Fruit fly (Drosophila melanogaster) whole organism, wandering third instar larva: ENCODE results near the gene SPH93.
A peak's percentile ranks its signal among the peaks of the same experiment; 100 is the strongest.

Source experiments
- Abd-B ChIP-seq: fragments of >200 bp; optimal IDR thresholded peaks from 2 replicates; lab custom pipeline; 2017; ENCODE audit warnings: missing biosample characterization, missing genetic modification characterization
- CG32264 ChIP-seq: fragments of 200-800 bp; sonication (Bioruptor generic); optimal IDR thresholded peaks from 2 replicates; lab custom pipeline; 2016; ENCODE audit warnings: missing biosample characterization, missing genetic modification characterization
- CG9705 ChIP-seq: fragments of 200-800 bp; sonication (Bioruptor generic); optimal IDR thresholded peaks from 2 replicates; lab custom pipeline; 2018; ENCODE audit warnings: missing biosample characterization, mild to moderate bottlenecking, missing genetic modification characterization
- CrebA ChIP-seq: fragments of 200-800 bp; sonication (Bioruptor generic); optimal IDR thresholded peaks from 2 replicates; lab custom pipeline; 2016; ENCODE audit warnings: missing biosample characterization, mild to moderate bottlenecking, missing genetic modification characterization, borderline replicate concordance
- Dfd ChIP-seq: fragments of >200 bp; optimal IDR thresholded peaks from 2 replicates; lab custom pipeline; 2017; ENCODE audit warnings: missing biosample characterization, missing genetic modification characterization
- Dif ChIP-seq: fragments of 200-275, 200-300 bp; sonication (Bioruptor generic); optimal IDR thresholded peaks from 2 replicates; lab custom pipeline; 2018; ENCODE audit warnings: missing biosample characterization, missing genetic modification characterization; ENCODE audit not compliant: partially characterized antibody
- GATAd ChIP-seq: sonication (Bioruptor generic); optimal IDR thresholded peaks from 2 replicates; lab custom pipeline; 2016; ENCODE audit warnings: missing biosample characterization, missing genetic modification characterization
- HLH106 ChIP-seq: fragments of 200-800 bp; optimal IDR thresholded peaks from 3 replicates; lab custom pipeline; 2019; ENCODE audit warnings: missing biosample characterization, mild to moderate bottlenecking, missing genetic modification characterization, moderate library complexity
- Hnf4 ChIP-seq: fragments of 200-800 bp; sonication (Bioruptor generic); optimal IDR thresholded peaks from 2 replicates; lab custom pipeline; 2016; ENCODE audit warnings: missing biosample characterization, mild to moderate bottlenecking, missing genetic modification characterization
- Hr78 ChIP-seq: fragments of >200 bp; optimal IDR thresholded peaks from 2 replicates; lab custom pipeline; 2017; ENCODE audit warnings: missing biosample characterization, missing genetic modification characterization
- Hr83 ChIP-seq: fragments of 200-300 bp; sonication (Bioruptor generic); optimal IDR thresholded peaks from 2 replicates; lab custom pipeline; 2016; ENCODE audit warnings: missing biosample characterization, mild to moderate bottlenecking, missing genetic modification characterization, moderate library complexity; ENCODE audit not compliant: poor library complexity, severe bottlenecking
- Jra ChIP-seq: sonication (Bioruptor generic); optimal IDR thresholded peaks from 2 replicates; lab custom pipeline; 2016; ENCODE audit warnings: missing biosample characterization, missing genetic modification characterization
- Mio ChIP-seq: sonication (Bioruptor generic); optimal IDR thresholded peaks from 2 replicates; lab custom pipeline; 2016; ENCODE audit warnings: missing biosample characterization, missing genetic modification characterization
- Myc ChIP-seq: fragments of >200 bp; optimal IDR thresholded peaks from 2 replicates; lab custom pipeline; 2017
- N ChIP-seq: fragments of >200 bp; optimal IDR thresholded peaks from 2 replicates; lab custom pipeline; 2018; ENCODE audit warnings: missing biosample characterization, missing external identifiers, missing genetic modification characterization
- OdsH ChIP-seq: fragments of 200-800 bp; sonication (Bioruptor generic); optimal IDR thresholded peaks from 2 replicates; lab custom pipeline; 2016; ENCODE audit warnings: missing biosample characterization, mild to moderate bottlenecking, missing genetic modification characterization
- Rel ChIP-seq, 2 experiments: fragments of 200-800 bp; sonication (Bioruptor generic) in 1 of 2; optimal IDR thresholded peaks; 2 replicates in 1 of 2; 3 replicates in 1 of 2; lab custom pipeline; 2016 to 2019; ENCODE audit warnings: mild to moderate bottlenecking in 2 of 2, missing biosample characterization in 2 of 2, missing genetic modification characterization in 2 of 2, moderate library complexity in 1 of 2
- Sp1 ChIP-seq: fragments of 200-800 bp; sonication (Bioruptor generic); optimal IDR thresholded peaks from 3 replicates; lab custom pipeline; 2019; ENCODE audit warnings: missing biosample characterization, mild to moderate bottlenecking, missing genetic modification characterization, moderate library complexity
- Vsx2 ChIP-seq: fragments of 200-300, 225-300 bp; sonication (Bioruptor generic); optimal IDR thresholded peaks from 2 replicates; lab custom pipeline; 2018; ENCODE audit warnings: missing biosample characterization, missing genetic modification characterization; ENCODE audit not compliant: partially characterized antibody
- br ChIP-seq: fragments of 200-800 bp; sonication (Bioruptor generic); optimal IDR thresholded peaks from 2 replicates; lab custom pipeline; 2016; ENCODE audit warnings: missing biosample characterization, missing genetic modification characterization
- brk ChIP-seq: fragments of 200-800 bp; sonication (Bioruptor generic); optimal IDR thresholded peaks from 2 replicates; lab custom pipeline; 2016; ENCODE audit warnings: missing biosample characterization, mild to moderate bottlenecking, missing genetic modification characterization
- dl ChIP-seq, 2 experiments: fragments of 175-275, 200-275 bp in 1 of 2; fragments of 200-275 bp in 1 of 2; sonication (Bioruptor generic); optimal IDR thresholded peaks; lab custom pipeline; 2018; ENCODE audit warnings: mild to moderate bottlenecking in 2 of 2, missing biosample characterization in 2 of 2, missing genetic modification characterization in 2 of 2, moderate library complexity in 2 of 2; ENCODE audit not compliant: partially characterized antibody in 2 of 2, insufficient read depth in 1 of 2
- dmrt93B ChIP-seq: fragments of 200-800 bp; sonication (Bioruptor generic); optimal IDR thresholded peaks from 2 replicates; lab custom pipeline; 2018; ENCODE audit warnings: missing biosample characterization, mild to moderate bottlenecking, missing genetic modification characterization
- dsf ChIP-seq: sonication (Bioruptor generic); optimal IDR thresholded peaks from 2 replicates; lab custom pipeline; 2016; ENCODE audit warnings: missing biosample characterization, missing genetic modification characterization, borderline replicate concordance
- ey ChIP-seq: fragments of 200-800 bp; sonication (Bioruptor generic); optimal IDR thresholded peaks from 2 replicates; lab custom pipeline; 2016; ENCODE audit warnings: missing biosample characterization, missing genetic modification characterization
- foxo ChIP-seq, 2 experiments: fragments of 200-800 bp; sonication (Bioruptor generic); optimal IDR thresholded peaks; 2 replicates in 1 of 2; 3 replicates in 1 of 2; lab custom pipeline; 2016 to 2017; ENCODE audit warnings: missing biosample characterization in 2 of 2, missing genetic modification characterization in 2 of 2
- fru ChIP-seq: fragments of 200-800 bp; sonication (Bioruptor generic); optimal IDR thresholded peaks from 3 replicates; lab custom pipeline; 2016; ENCODE audit warnings: missing biosample characterization, mild to moderate bottlenecking, missing genetic modification characterization
- h ChIP-seq: fragments of 200-800 bp; sonication (Bioruptor generic); optimal IDR thresholded peaks from 3 replicates; lab custom pipeline; 2016; ENCODE audit warnings: missing biosample characterization, mild to moderate bottlenecking, missing genetic modification characterization
- jim ChIP-seq: fragments of 175-275, 200-325 bp; sonication (Bioruptor generic); optimal IDR thresholded peaks from 2 replicates; lab custom pipeline; 2016; ENCODE audit warnings: missing biosample characterization, mild to moderate bottlenecking, missing genetic modification characterization
- lola ChIP-seq: fragments of >200 bp; optimal IDR thresholded peaks from 2 replicates; lab custom pipeline; 2017; ENCODE audit warnings: missing biosample characterization, missing genetic modification characterization
- pan ChIP-seq: fragments of >200 bp; optimal IDR thresholded peaks from 2 replicates; lab custom pipeline; 2017
- psq ChIP-seq: fragments of 200-800 bp; sonication (Bioruptor generic); optimal IDR thresholded peaks from 3 replicates; lab custom pipeline; 2017; ENCODE audit warnings: missing biosample characterization, mild to moderate bottlenecking, missing genetic modification characterization, moderate library complexity
- rgr ChIP-seq: fragments of 200-800 bp; sonication (Bioruptor generic); optimal IDR thresholded peaks from 3 replicates; lab custom pipeline; 2016; ENCODE audit warnings: missing biosample characterization, mild to moderate bottlenecking, missing genetic modification characterization
- sage ChIP-seq: fragments of 200-800 bp; sonication (Bioruptor generic); optimal IDR thresholded peaks from 2 replicates; lab custom pipeline; 2016; ENCODE audit warnings: missing biosample characterization, mild to moderate bottlenecking, missing genetic modification characterization
- sv ChIP-seq: fragments of 200-800 bp; sonication (Bioruptor generic); optimal IDR thresholded peaks from 3 replicates; lab custom pipeline; 2016; ENCODE audit warnings: missing biosample characterization, missing genetic modification characterization
- tai ChIP-seq: sonication (Bioruptor generic); optimal IDR thresholded peaks from 2 replicates; lab custom pipeline; 2016; ENCODE audit warnings: missing biosample characterization, missing genetic modification characterization
- usp ChIP-seq: fragments of >200 bp; optimal IDR thresholded peaks from 2 replicates; lab custom pipeline; 2017; ENCODE audit warnings: missing biosample characterization, missing genetic modification characterization
- woc ChIP-seq: sonication (Bioruptor generic); optimal IDR thresholded peaks from 2 replicates; lab custom pipeline; 2016; ENCODE audit warnings: missing biosample characterization, mild to moderate bottlenecking, missing genetic modification characterization

Gene SPH93

DNA sequence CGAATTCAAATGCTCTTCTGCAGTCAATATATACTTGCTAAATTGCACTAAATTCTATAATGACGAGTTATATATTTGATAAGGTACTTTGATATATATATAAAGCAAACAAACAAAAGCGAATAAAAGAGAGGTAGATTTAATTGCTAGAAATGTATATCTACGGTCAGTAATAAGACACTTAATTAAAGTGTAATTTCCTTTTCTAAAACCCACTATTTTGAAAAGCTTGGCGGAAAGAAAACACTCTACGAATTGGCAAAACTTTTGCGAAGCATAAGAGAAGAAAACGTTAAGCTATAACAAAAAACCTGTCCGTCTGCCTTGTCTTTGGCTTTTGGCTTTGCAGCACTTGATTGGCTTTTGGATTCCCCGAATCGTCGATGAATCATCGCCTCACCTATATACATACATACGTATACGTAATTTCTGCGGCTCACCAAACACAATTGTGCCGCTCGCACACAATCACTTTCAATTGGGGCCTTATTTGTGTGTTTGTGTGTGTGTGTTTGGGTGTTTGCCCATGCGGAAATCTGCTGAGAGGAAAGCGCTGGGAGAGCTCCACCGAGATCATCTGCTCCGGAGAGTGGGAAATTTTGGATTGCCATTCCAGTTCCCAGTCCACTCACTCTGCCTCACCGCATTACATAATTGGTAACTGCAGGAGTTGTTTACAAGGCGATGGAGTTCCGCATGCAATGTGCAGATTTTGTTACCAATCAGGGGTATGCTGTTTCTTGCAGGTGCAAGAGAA is 24.9 kb downstream of the SPH93 start:
- TF ChIP-seq dsf (GFP tag; lab: Kevin White, UChicago) (no peak), Rel (GFP tag; optimal IDR thresholded peaks at IDR 0.05; lab: Kevin White, UChicago) (no peak), Rel (tag; optimal IDR thresholded peaks at IDR 0.05; lab: Kevin White, UChicago) (peak; percentile 93), Jra (GFP tag; lab: Kevin White, UChicago) (peak; percentile 1), Dif (GFP tag; lab: Kevin White, UChicago) (peak; percentile 69), dl (GFP tag; optimal IDR thresholded peaks at IDR 0.05; lab: Kevin White, UChicago; ENCODE audit: insufficient read depth in 1 of 2, partially characterized antibody in 2 of 2) (peak; percentile 50 to 71), rgr (GFP tag; lab: Kevin White, UChicago) (no peak)
- TF ChIP-seq, all 38 proteins: peak for 4

DNA sequence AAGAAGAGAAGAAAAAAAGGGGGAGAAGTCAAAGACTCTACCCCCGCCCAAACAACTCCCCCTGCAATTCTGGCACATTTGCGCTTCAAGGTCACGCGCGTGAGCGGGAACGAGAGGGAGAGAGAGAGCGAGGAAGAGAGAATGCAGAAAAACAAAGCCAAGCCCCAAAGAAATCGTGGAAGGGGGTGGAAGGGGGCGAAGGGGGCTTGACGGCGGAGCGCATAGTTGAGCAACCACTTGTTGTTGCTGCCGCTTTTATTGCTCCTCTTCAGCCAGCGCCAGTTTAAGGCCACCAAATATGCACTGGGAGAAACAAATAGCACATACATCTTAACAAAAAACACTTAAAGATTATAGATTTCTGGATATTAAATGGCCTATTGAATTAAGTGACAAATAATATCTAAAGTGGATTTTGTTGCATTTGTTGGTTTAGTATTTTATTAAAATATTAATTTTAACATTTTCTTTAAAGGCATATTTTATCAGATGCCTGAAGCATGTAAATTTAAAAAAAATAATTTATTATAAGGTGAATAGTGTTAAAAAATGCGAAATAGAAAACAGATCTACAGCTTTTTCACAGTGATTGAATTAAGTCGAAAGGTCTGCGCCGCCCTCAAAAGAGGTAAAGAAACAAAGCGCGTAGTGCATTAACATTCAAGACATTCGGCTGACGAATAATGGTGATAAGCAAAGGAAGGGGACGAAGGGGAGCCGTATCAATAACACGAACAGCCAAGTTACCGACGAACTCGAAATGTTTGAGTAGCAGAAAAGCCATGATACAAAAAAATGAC is 25.7 kb downstream of the SPH93 start:
- TF ChIP-seq Hnf4 (GFP tag; lab: Kevin White, UChicago) (peak; percentile 83), h (GFP tag; lab: Kevin White, UChicago) (peak; percentile 54), pan (lab: Kevin White, UChicago) (no peak), ey (GFP tag; lab: Kevin White, UChicago) (peak; percentile 81), fru (GFP tag; lab: Kevin White, UChicago) (peak; percentile 92), Myc (lab: Kevin White, UChicago) (no peak), Dfd (GFP tag; lab: Kevin White, UChicago) (no peak), Rel (GFP tag; optimal IDR thresholded peaks at IDR 0.05; lab: Kevin White, UChicago) (no peak), Rel (tag; optimal IDR thresholded peaks at IDR 0.05; lab: Kevin White, UChicago) (peak; percentile 65), woc (GFP tag; lab: Kevin White, UChicago) (peak; percentile 48), CG32264 (no peak), rgr (GFP tag; lab: Kevin White, UChicago) (peak; percentile 91), Hr78 (GFP tag; lab: Kevin White, UChicago) (no peak), Jra (GFP tag; lab: Kevin White, UChicago) (peak; percentile 84), Vsx2 (GFP tag; lab: Kevin White, UChicago) (peak; percentile 12), Dif (GFP tag; lab: Kevin White, UChicago) (peak; percentile 98), HLH106 (peak; percentile 97), dl (GFP tag; optimal IDR thresholded peaks at IDR 0.05; lab: Kevin White, UChicago; ENCODE audit: insufficient read depth in 1 of 2, partially characterized antibody in 2 of 2) (peak; percentile 80 to 93), Mio (no peak), GATAd (GFP tag; lab: Kevin White, UChicago) (no peak), CG9705 (GFP tag; lab: Kevin White, UChicago) (peak; percentile 75), usp (GFP tag; lab: Kevin White, UChicago) (no peak), OdsH (GFP tag; lab: Kevin White, UChicago) (peak; percentile 86), jim (GFP tag; lab: Kevin White, UChicago) (no peak), br (peak; percentile 85), brk (GFP tag; lab: Kevin White, UChicago) (peak; percentile 93), sage (GFP tag; lab: Kevin White, UChicago) (peak; percentile 12), foxo (GFP tag; optimal IDR thresholded peaks at IDR 0.05; lab: Kevin White, UChicago) (peak in 1 of 2 experiments; percentile 96), Hr83 (peak; percentile 33), dsf (GFP tag; lab: Kevin White, UChicago) (peak; percentile 65), tai (GFP tag; lab: Kevin White, UChicago) (peak; percentile 56), Sp1 (GFP tag; lab: Kevin White, UChicago) (peak; percentile 98), lola (GFP tag; lab: Kevin White, UChicago) (no peak), Abd-B (GFP tag; lab: Kevin White, UChicago) (no peak), sv (peak; percentile 10), psq (GFP tag; lab: Kevin White, UChicago) (peak; percentile 97), dmrt93B (GFP tag; lab: Kevin White, UChicago) (peak; percentile 95), N (GFP tag; lab: Kevin White, UChicago) (no peak), CrebA (GFP tag; lab: Kevin White, UChicago) (no peak)
